Worm (Caenorhabditis elegans) whole organism, young adult: Measurements from ENCODE around the gene tftc-1.

Experiments used
- B0336.3 ChIP-seq: fragments of 200-800 bp; sonication (Bioruptor generic); IDR thresholded peaks from 2 replicates; pipeline ENCODE4 v1.3.6; 2022; ENCODE audit warnings: missing genetic modification characterization, missing compliant biosample characterization
- C06A6.2 ChIP-seq: fragments of 200-800 bp; sonication (Bioruptor generic); conservative IDR thresholded peaks from 2 replicates; pipeline ENCODE4 v1.3.6; 2022; ENCODE audit warnings: missing genetic modification characterization, missing compliant biosample characterization
- F39B2.1 ChIP-seq: fragments of 200-800 bp; sonication (Bioruptor generic); IDR thresholded peaks from 2 replicates; pipeline ENCODE4 v1.3.6; 2022; ENCODE audit warnings: missing genetic modification reagents, missing genetic modification characterization, missing compliant biosample characterization
- F52B5.7 ChIP-seq: sonication (generic microtip); optimal IDR thresholded peaks from 2 replicates; lab custom pipeline; 2016; ENCODE audit warnings: mild to moderate bottlenecking, missing genetic modification characterization, missing compliant biosample characterization
- F57A8.1 ChIP-seq: fragments of 200-800 bp; sonication (Bioruptor generic); optimal IDR thresholded peaks from 2 replicates; lab custom pipeline; 2018; ENCODE audit warnings: mild to moderate bottlenecking, missing genetic modification characterization, moderate library complexity, missing compliant biosample characterization
- Y79H2A.3 ChIP-seq: fragments of 200-800 bp; sonication (Bioruptor generic); conservative IDR thresholded peaks from 2 replicates; pipeline ENCODE4 v1.3.6; 2022; ENCODE audit warnings: missing genetic modification reagents, missing genetic modification characterization, missing compliant biosample characterization
- ZK185.1 ChIP-seq: sonication (generic microtip); optimal IDR thresholded peaks from 2 replicates; lab custom pipeline; 2016; ENCODE audit warnings: mild to moderate bottlenecking, missing genetic modification characterization, missing compliant biosample characterization; ENCODE audit not compliant: poor library complexity, severe bottlenecking
- akir-1 ChIP-seq: fragments of 200-800 bp; sonication (Bioruptor generic); optimal IDR thresholded peaks from 2 replicates; lab custom pipeline; 2018; ENCODE audit warnings: mild to moderate bottlenecking, missing genetic modification characterization, moderate library complexity, missing compliant biosample characterization
- aptf-2 ChIP-seq: fragments of 200-800 bp; sonication (Bioruptor generic); conservative IDR thresholded peaks from 2 replicates; pipeline ENCODE4 v1.3.6; 2022; ENCODE audit warnings: missing genetic modification reagents, missing genetic modification characterization, missing compliant biosample characterization
- athp-1 ChIP-seq: sonication (generic microtip); optimal IDR thresholded peaks from 2 replicates; lab custom pipeline; 2017; ENCODE audit warnings: mild to moderate bottlenecking, missing genetic modification characterization, missing compliant biosample characterization
- bed-1 ChIP-seq: fragments of 200-800 bp; sonication (Bioruptor generic); IDR thresholded peaks from 2 replicates; pipeline ENCODE4 v1.3.6; 2022; ENCODE audit warnings: missing genetic modification reagents, missing genetic modification characterization, missing compliant biosample characterization
- ccch-3 ChIP-seq: fragments of 200-800 bp; sonication (Bioruptor generic); optimal IDR thresholded peaks from 2 replicates; lab custom pipeline; 2018; ENCODE audit warnings: mild to moderate bottlenecking, missing genetic modification characterization, missing compliant biosample characterization
- cebp-1 ChIP-seq, 2 experiments: fragments of 200-800 bp in 1 of 2; sonication (Bioruptor generic) in 1 of 2; sonication (generic microtip) in 1 of 2; IDR thresholded peaks in 1 of 2; optimal IDR thresholded peaks in 1 of 2; 2 replicates each; pipeline versions ENCODE4 v1.3.6 to Lab custom; 2017 to 2022; ENCODE audit warnings: missing compliant biosample characterization in 2 of 2, missing genetic modification characterization in 2 of 2, mild to moderate bottlenecking in 1 of 2, missing genetic modification reagents in 1 of 2, moderate library complexity in 1 of 2
- cebp-2 ChIP-seq: fragments of 200-800 bp; sonication (Bioruptor generic); IDR thresholded peaks from 2 replicates; pipeline ENCODE4 v1.3.6; 2022; ENCODE audit warnings: missing genetic modification characterization, missing compliant biosample characterization
- ceh-27 ChIP-seq: fragments of 200-800 bp; sonication (Bioruptor generic); optimal IDR thresholded peaks from 2 replicates; lab custom pipeline; 2018; ENCODE audit warnings: mild to moderate bottlenecking, missing genetic modification characterization, moderate library complexity, missing compliant biosample characterization
- egl-18 ChIP-seq: fragments of 200-800 bp; sonication (Bioruptor generic); IDR thresholded peaks from 2 replicates; pipeline ENCODE4 v1.3.6; 2022; ENCODE audit warnings: missing genetic modification reagents, missing genetic modification characterization, missing compliant biosample characterization
- egrh-3 ChIP-seq: fragments of 200-800 bp; sonication (Bioruptor generic); IDR thresholded peaks from 2 replicates; pipeline ENCODE4 v1.3.6; 2022; ENCODE audit warnings: missing genetic modification reagents, missing genetic modification characterization, missing compliant biosample characterization
- fkh-3 ChIP-seq: sonication (generic microtip); optimal IDR thresholded peaks from 2 replicates; lab custom pipeline; 2016; ENCODE audit warnings: mild to moderate bottlenecking, missing genetic modification characterization, missing compliant biosample characterization
- him-1 ChIP-seq: sonication (generic microtip); optimal IDR thresholded peaks from 2 replicates; lab custom pipeline; 2016; ENCODE audit warnings: missing genotype, missing genetic modification reagents, missing genetic modification characterization, missing compliant biosample characterization
- hlh-12 ChIP-seq: sonication (generic microtip); optimal IDR thresholded peaks from 2 replicates; lab custom pipeline; 2016; ENCODE audit warnings: missing genetic modification characterization, missing compliant biosample characterization
- hmg-1.2 ChIP-seq: fragments of 200-800 bp; sonication (Bioruptor generic); IDR thresholded peaks from 2 replicates; pipeline ENCODE4 v1.3.6; 2022; ENCODE audit warnings: missing genetic modification reagents, missing genetic modification characterization, missing compliant biosample characterization
- lag-1 ChIP-seq: fragments of 200-800 bp; sonication (Bioruptor generic); IDR thresholded peaks from 2 replicates; pipeline ENCODE4 v1.3.6; 2022; ENCODE audit warnings: missing genetic modification reagents, missing genetic modification characterization, missing compliant biosample characterization
- lin-40 ChIP-seq: sonication (generic microtip); optimal IDR thresholded peaks from 2 replicates; lab custom pipeline; 2016; ENCODE audit warnings: missing genetic modification characterization, mild to moderate bottlenecking, missing compliant biosample characterization, missing genotype, missing genetic modification reagents
- lsy-27 ChIP-seq: sonication (generic microtip); optimal IDR thresholded peaks from 2 replicates; lab custom pipeline; 2017; ENCODE audit warnings: missing genetic modification characterization, mild to moderate bottlenecking, missing compliant biosample characterization, antibody characterized with exemption, missing genotype, borderline replicate concordance; ENCODE audit not compliant: insufficient read depth
- madf-10 ChIP-seq: sonication (generic microtip); optimal IDR thresholded peaks from 2 replicates; lab custom pipeline; 2016; ENCODE audit warnings: mild to moderate bottlenecking, missing genetic modification characterization, missing compliant biosample characterization
- madf-3 ChIP-seq: fragments of 200-800 bp; sonication (Bioruptor generic); IDR thresholded peaks from 2 replicates; pipeline ENCODE4 v1.3.6; 2022; ENCODE audit warnings: missing genetic modification reagents, missing genetic modification characterization, missing compliant biosample characterization
- nfya-1 ChIP-seq: sonication (generic microtip); optimal IDR thresholded peaks from 2 replicates; lab custom pipeline; 2017; ENCODE audit warnings: antibody characterized with exemption, missing compliant biosample characterization, missing genetic modification characterization, borderline replicate concordance; ENCODE audit not compliant: insufficient read depth
- nfya-2 ChIP-seq: fragments of 200-800 bp; sonication (Bioruptor generic); IDR thresholded peaks from 2 replicates; pipeline ENCODE4 v1.3.6; 2022; ENCODE audit warnings: missing genetic modification reagents, missing genetic modification characterization, missing compliant biosample characterization
- nfyb-1 ChIP-seq: fragments of 200-800 bp; sonication (Bioruptor generic); IDR thresholded peaks from 2 replicates; pipeline ENCODE4 v1.3.6; 2022; ENCODE audit warnings: missing genetic modification reagents, missing genetic modification characterization, missing compliant biosample characterization
- nhr-27 ChIP-seq: fragments of 200-800 bp; sonication (Bioruptor generic); optimal IDR thresholded peaks from 2 replicates; lab custom pipeline; 2018; ENCODE audit warnings: mild to moderate bottlenecking, missing genetic modification characterization, moderate library complexity, missing compliant biosample characterization
- nhr-90 ChIP-seq: sonication (generic microtip); optimal IDR thresholded peaks from 2 replicates; lab custom pipeline; 2016; ENCODE audit warnings: missing genotype, mild to moderate bottlenecking, missing genetic modification characterization, missing compliant biosample characterization
- rec-8 ChIP-seq, 2 experiments: sonication (generic microtip); optimal IDR thresholded peaks; 2 replicates each; lab custom pipeline; 2016; ENCODE audit warnings: mild to moderate bottlenecking in 2 of 2, missing genetic modification characterization in 2 of 2, missing genetic modification reagents in 2 of 2, missing genotype in 2 of 2, missing biosample characterization in 1 of 2, missing compliant biosample characterization in 1 of 2, moderate library complexity in 1 of 2
- repo-1 ChIP-seq: sonication (generic microtip); optimal IDR thresholded peaks from 2 replicates; lab custom pipeline; 2017; ENCODE audit warnings: mild to moderate bottlenecking, missing genetic modification characterization, missing compliant biosample characterization
- sdz-38 ChIP-seq: sonication (generic microtip); optimal IDR thresholded peaks from 2 replicates; lab custom pipeline; 2016; ENCODE audit warnings: missing genotype, missing genetic modification characterization, missing compliant biosample characterization
- snpc-4 ChIP-seq, 5 experiments: fragments of 150-350 bp in 1 of 5; sonication (generic microtip) in 4 of 5; optimal IDR thresholded peaks; 2 replicates each; lab custom pipeline; 2014 to 2018; ENCODE audit warnings: missing genetic modification characterization in 5 of 5, missing biosample characterization in 3 of 5, antibody characterized with exemption in 2 of 5, mild to moderate bottlenecking in 2 of 5, missing compliant biosample characterization in 2 of 5, missing genotype in 2 of 5, moderate library complexity in 2 of 5, missing genetic modification reagents in 1 of 5
- sptf-2 ChIP-seq: fragments of 200-800 bp; sonication (Bioruptor generic); optimal IDR thresholded peaks from 2 replicates; lab custom pipeline; 2018; ENCODE audit warnings: mild to moderate bottlenecking, missing genetic modification characterization, missing compliant biosample characterization
- xnd-1 ChIP-seq: sonication (generic microtip); optimal IDR thresholded peaks from 2 replicates; lab custom pipeline; 2016; ENCODE audit warnings: missing genotype, missing genetic modification reagents, missing genetic modification characterization, missing compliant biosample characterization
- zfh-2 ChIP-seq: fragments of 200-800 bp; sonication (Bioruptor generic); conservative IDR thresholded peaks from 2 replicates; pipeline ENCODE4 v1.3.6; 2022; ENCODE audit warnings: missing genetic modification reagents, missing genetic modification characterization, missing compliant biosample characterization
- ztf-6 ChIP-seq: fragments of 200-800 bp; sonication (Bioruptor generic); IDR thresholded peaks from 2 replicates; pipeline ENCODE4 v1.3.6; 2022; ENCODE audit warnings: missing genetic modification reagents, missing genetic modification characterization, missing compliant biosample characterization

Gene tftc-1

DNA sequence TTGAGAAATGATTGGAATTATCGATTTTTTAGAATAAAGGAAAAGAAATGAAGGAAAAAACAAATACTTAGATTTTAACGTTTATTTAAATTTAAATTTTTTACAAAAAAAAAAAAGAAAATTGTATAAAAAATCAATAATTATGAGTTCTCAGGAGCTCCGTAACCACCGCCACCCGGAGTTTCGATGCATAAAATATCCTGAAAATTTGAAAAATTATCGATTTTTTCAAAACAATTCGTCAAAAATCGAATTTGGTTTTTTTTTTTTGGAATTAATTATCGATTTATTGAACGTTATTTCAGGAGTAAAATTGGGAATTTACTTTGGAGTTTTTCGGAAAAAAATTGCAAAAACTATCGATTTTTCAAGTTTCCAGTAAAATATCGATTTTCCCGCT, 50.3 kb downstream of the tftc-1 start, which contains the start of gene Y38F2AR.10:
Gene Y38F2AR.10, minus strand, starts transcription at position 101 of the 400 bp plus-strand sequence.
- TF ChIP-seq repo-1 (tag; lab: Kevin White, UChicago): no peak

DNA sequence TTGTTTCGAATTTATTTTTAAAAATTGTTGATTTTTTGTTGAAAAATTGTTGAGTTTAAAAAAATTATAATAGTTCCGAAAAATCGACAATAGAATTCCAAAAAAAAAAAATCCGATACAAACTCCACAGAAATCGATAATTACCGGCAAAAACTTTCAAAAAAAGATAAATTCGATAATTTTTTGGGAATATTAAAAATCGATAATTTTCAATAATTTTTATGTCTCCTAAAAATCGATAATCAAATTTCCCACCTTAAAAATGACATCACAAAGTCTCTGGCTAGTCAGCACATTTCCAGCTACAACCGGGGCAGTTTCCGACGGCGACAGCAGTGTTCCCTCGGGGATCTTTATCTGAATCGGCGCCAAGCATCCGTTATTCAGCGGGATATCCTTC, 51.6 kb downstream of the tftc-1 start:
- TF ChIP-seq snpc-4 (GFP tag; optimal IDR thresholded peaks at IDR 0.05; lab: Kevin White, UChicago): no peak
- no peak for TF ChIP-seq snpc-4 (tag; optimal IDR thresholded peaks at IDR 0.05; lab: Kevin White, UChicago)
- no peak for TF ChIP-seq madf-10 (tag; lab: Kevin White, UChicago)

- no peak for TF ChIP-seq lin-40 (tag; lab: Kevin White, UChicago)
- TF ChIP-seq madf-3 (GFP tag; lab: Robert Waterston, UW): 0 out of 2 replicates have a peak, but pooled peaks have one; percentile 20
- TF ChIP-seq, all 124 proteins: peak for 1
Observed at ce11 chrIV:2403374-2403773, 54.3 kb downstream of the tftc-1 start.

DNA sequence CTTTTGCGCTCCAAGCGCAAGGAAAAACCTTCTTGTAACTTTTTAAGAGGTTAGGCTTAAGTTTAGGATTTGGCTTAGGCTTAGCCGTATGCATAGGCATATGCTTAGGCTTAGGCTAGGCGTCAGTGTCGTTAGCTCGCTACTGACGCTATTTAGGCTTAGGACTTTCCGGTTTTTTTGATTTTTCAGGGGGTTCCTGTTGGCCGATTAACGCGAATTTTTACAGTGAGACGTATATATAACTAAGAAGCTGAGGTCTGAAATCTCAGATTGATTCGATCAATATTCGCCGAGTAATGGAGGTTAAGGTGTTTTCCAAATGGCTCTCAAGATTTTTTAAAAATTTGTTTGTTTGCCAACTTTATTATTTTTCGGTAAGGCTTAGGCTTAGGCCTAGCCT, 58.6 kb downstream of the tftc-1 start:
- TF ChIP-seq lsy-27 (tag; lab: Kevin White, UChicago): no peak
- TF ChIP-seq zfh-2: no peak
- no peak for TF ChIP-seq bed-1
- TF ChIP-seq lag-1 (GFP tag; lab: Robert Waterston, UW): no peak
- no peak for TF ChIP-seq egrh-3 (GFP tag; lab: Robert Waterston, UW)
- no peak for TF ChIP-seq fkh-3 (tag; lab: Kevin White, UChicago)
- no peak for TF ChIP-seq nhr-90
- no peak for TF ChIP-seq F39B2.1 (GFP tag; lab: Robert Waterston, UW)
- no peak for TF ChIP-seq ZK185.1 (tag; lab: Kevin White, UChicago)
- no peak for TF ChIP-seq hlh-12 (tag; lab: Kevin White, UChicago)
- no peak for TF ChIP-seq F57A8.1 (GFP tag; lab: Kevin White, UChicago)
- no peak for TF ChIP-seq Y79H2A.3
- no peak for TF ChIP-seq ztf-6

DNA sequence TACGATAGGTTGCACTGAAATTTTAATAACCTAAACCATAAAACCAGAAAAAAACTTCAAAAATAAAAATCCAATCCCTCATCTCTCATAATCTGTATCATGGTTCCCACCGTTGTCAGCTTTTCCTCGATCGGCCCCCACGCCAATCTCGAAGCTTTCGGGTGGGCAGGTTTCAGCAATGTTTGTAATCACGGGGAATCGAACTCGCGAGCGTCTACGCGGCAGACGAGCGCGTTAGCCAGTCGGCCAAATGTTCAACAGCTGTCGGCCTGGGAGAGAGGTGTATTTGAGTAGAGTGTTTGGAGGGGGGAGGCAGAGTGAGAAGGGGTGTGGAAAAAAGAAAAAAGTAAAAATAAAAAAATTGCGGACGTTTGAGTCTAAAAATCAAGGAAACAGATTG, 59.4 kb downstream of the tftc-1 start:
- no peak for TF ChIP-seq nfya-1
- peak; percentile 84 for TF ChIP-seq madf-10 (tag; lab: Kevin White, UChicago)
- peak; percentile 87 for TF ChIP-seq lin-40 (tag; lab: Kevin White, UChicago)
- peak; percentile 85 for TF ChIP-seq lsy-27 (tag; lab: Kevin White, UChicago)
- peak; percentile 61; the same call in 1 of the 2 replicates for TF ChIP-seq C06A6.2 (GFP tag; lab: Robert Waterston, UW)
- peak; percentile 94 for TF ChIP-seq him-1
- TF ChIP-seq B0336.3 (GFP tag; lab: Robert Waterston, UW): peak; percentile 75
- peak; percentile 71 for TF ChIP-seq hmg-1.2 (GFP tag; lab: Robert Waterston, UW)
- TF ChIP-seq aptf-2 (GFP tag; lab: Robert Waterston, UW): 0 out of 2 replicates have a peak, but pooled peaks have one; percentile 38
- peak; percentile 67 for TF ChIP-seq hlh-12 (tag; lab: Kevin White, UChicago)
- TF ChIP-seq egl-18 (GFP tag; lab: Robert Waterston, UW): no peak
- peak; percentile 79 for TF ChIP-seq ccch-3 (GFP tag; lab: Kevin White, UChicago)
- TF ChIP-seq cebp-1 (GFP tag; IDR thresholded peaks at IDR 0.05; lab: Robert Waterston, UW): 0 out of 2 replicates have a peak, but pooled peaks have one; percentile 10
- TF ChIP-seq cebp-1 (tag; optimal IDR thresholded peaks at IDR 0.05; lab: Kevin White, UChicago): peak; percentile 80
- peak; percentile 84 for TF ChIP-seq ceh-27 (GFP tag; lab: Kevin White, UChicago)
- TF ChIP-seq cebp-2: 0 out of 2 replicates have a peak, but pooled peaks have one; percentile 65
- peak; percentile 30 to 55 for TF ChIP-seq rec-8 (tag; optimal IDR thresholded peaks at IDR 0.05; lab: Kevin White, UChicago)
- TF ChIP-seq nfyb-1: peak; percentile 85
- TF ChIP-seq akir-1 (GFP tag; lab: Kevin White, UChicago): no peak
- TF ChIP-seq sdz-38 (tag; lab: Kevin White, UChicago): no peak
- peak; percentile 76 for TF ChIP-seq sptf-2
- no peak for TF ChIP-seq F39B2.1 (GFP tag; lab: Robert Waterston, UW)
- TF ChIP-seq athp-1 (tag; lab: Kevin White, UChicago): peak; percentile 86
- no peak for TF ChIP-seq nhr-27
- TF ChIP-seq xnd-1 (tag; lab: Kevin White, UChicago): no peak
- peak; percentile 70 for TF ChIP-seq F52B5.7
- no peak for TF ChIP-seq nfya-2 (GFP tag; lab: Robert Waterston, UW)
